Worm (Caenorhabditis elegans): ENCODE results near the gene Y54G2A.44.

ce11 chrIV:2834516-2834915, 32.9 kb downstream of the Y54G2A.44 start, which contains the start of gene pudl-2:
- TF ChIP-seq ztf-4 (tag; optimal IDR thresholded peaks at IDR 0.05), result no peak
- no peak for TF ChIP-seq fkh-10 (GFP tag; optimal IDR thresholded peaks at IDR 0.05)
- TF ChIP-seq nhr-12 (tag; optimal IDR thresholded peaks at IDR 0.05), result no peak
- TF ChIP-seq unc-62 (GFP tag; optimal IDR thresholded peaks at IDR 0.05), result no peak
- no peak for TF ChIP-seq unc-30 (tag; optimal IDR thresholded peaks at IDR 0.05)
- TF ChIP-seq lin-39 (tag; optimal IDR thresholded peaks at IDR 0.05), result no peak
- TF ChIP-seq aha-1 (tag; optimal IDR thresholded peaks at IDR 0.05), result no peak
- TF ChIP-seq ama-1 (optimal IDR thresholded peaks at IDR 0.05), result no peak
